Worm (Caenorhabditis elegans) whole organism, late embryonic: ENCODE measurements around the gene T16G12.8.

Experiments used
- C08G9.2 ChIP-seq: sonication (generic microtip); optimal IDR thresholded peaks from 2 replicates; lab custom pipeline; 2016; ENCODE audit warnings: mild to moderate bottlenecking, missing genetic modification characterization, moderate library complexity, missing compliant biosample characterization
- F13H6.1 ChIP-seq: sonication (generic microtip); optimal IDR thresholded peaks from 2 replicates; lab custom pipeline; 2016; ENCODE audit warnings: missing genetic modification characterization, missing compliant biosample characterization
- T23F11.4 ChIP-seq: fragments of 200-800 bp; sonication (Bioruptor generic); optimal IDR thresholded peaks from 2 replicates; lab custom pipeline; 2018; ENCODE audit warnings: mild to moderate bottlenecking, missing genetic modification characterization, missing compliant biosample characterization
- Y22D7AL.16 ChIP-seq: sonication (generic microtip); optimal IDR thresholded peaks from 2 replicates; lab custom pipeline; 2016; ENCODE audit warnings: missing genetic modification characterization, missing compliant biosample characterization
- ama-1 ChIP-seq: fragments of 150-350 bp; optimal IDR thresholded peaks from 2 replicates; lab custom pipeline; 2014
- ceh-14 ChIP-seq: sonication (generic microtip); optimal IDR thresholded peaks from 2 replicates; lab custom pipeline; 2016; ENCODE audit warnings: missing genotype, missing genetic modification characterization, missing compliant biosample characterization
- ceh-18 ChIP-seq: sonication (generic microtip); optimal IDR thresholded peaks from 2 replicates; lab custom pipeline; 2016; ENCODE audit warnings: missing genetic modification characterization, missing compliant biosample characterization
- ceh-19 ChIP-seq: fragments of 200-800 bp; sonication (Bioruptor generic); optimal IDR thresholded peaks from 2 replicates; lab custom pipeline; 2018; ENCODE audit warnings: mild to moderate bottlenecking, missing genetic modification characterization, missing compliant biosample characterization
- ceh-2 ChIP-seq: sonication (generic microtip); optimal IDR thresholded peaks from 2 replicates; lab custom pipeline; 2016; ENCODE audit warnings: missing genotype, missing genetic modification characterization, missing compliant biosample characterization
- ceh-24 ChIP-seq: sonication (generic microtip); optimal IDR thresholded peaks from 2 replicates; lab custom pipeline; 2016; ENCODE audit warnings: mild to moderate bottlenecking, missing genetic modification characterization, missing compliant biosample characterization
- ceh-31 ChIP-seq: sonication (generic microtip); optimal IDR thresholded peaks from 2 replicates; lab custom pipeline; 2016; ENCODE audit warnings: missing genetic modification characterization, missing compliant biosample characterization
- ceh-34 ChIP-seq: sonication (generic microtip); optimal IDR thresholded peaks from 2 replicates; lab custom pipeline; 2016; ENCODE audit warnings: mild to moderate bottlenecking, missing genetic modification characterization, missing compliant biosample characterization
- ceh-48 ChIP-seq: sonication (generic microtip); optimal IDR thresholded peaks from 2 replicates; lab custom pipeline; 2016; ENCODE audit warnings: missing genetic modification characterization, inconsistent platforms, missing compliant biosample characterization
- ceh-6 ChIP-seq: fragments of 200-800 bp; sonication (Bioruptor generic); optimal IDR thresholded peaks from 2 replicates; lab custom pipeline; 2018; ENCODE audit warnings: mild to moderate bottlenecking, missing genetic modification characterization, missing compliant biosample characterization
- ceh-9 ChIP-seq: sonication (generic microtip); optimal IDR thresholded peaks from 2 replicates; lab custom pipeline; 2016; ENCODE audit warnings: mild to moderate bottlenecking, missing genetic modification characterization, inconsistent platforms, missing compliant biosample characterization
- eyg-1 ChIP-seq: sonication (generic microtip); optimal IDR thresholded peaks from 2 replicates; lab custom pipeline; 2016; ENCODE audit warnings: missing genotype, missing genetic modification characterization, missing compliant biosample characterization
- fkh-6 ChIP-seq: sonication (generic microtip); optimal IDR thresholded peaks from 2 replicates; lab custom pipeline; 2016; ENCODE audit warnings: missing genetic modification characterization, missing compliant biosample characterization
- gmeb-2 ChIP-seq: sonication (generic microtip); optimal IDR thresholded peaks from 2 replicates; lab custom pipeline; 2016; ENCODE audit warnings: missing genetic modification characterization, inconsistent platforms, missing compliant biosample characterization
- hlh-13 ChIP-seq: fragments of 200-800 bp; sonication (Bioruptor generic); optimal IDR thresholded peaks from 2 replicates; lab custom pipeline; 2018; ENCODE audit warnings: mild to moderate bottlenecking, missing genetic modification characterization, missing compliant biosample characterization
- hlh-6 ChIP-seq: sonication (generic microtip); optimal IDR thresholded peaks from 2 replicates; lab custom pipeline; 2016; ENCODE audit warnings: missing genotype, missing genetic modification characterization, missing compliant biosample characterization
- hlh-8 ChIP-seq: sonication (generic microtip); optimal IDR thresholded peaks from 2 replicates; lab custom pipeline; 2016; ENCODE audit warnings: missing genotype, missing genetic modification characterization, missing compliant biosample characterization
- lim-6 ChIP-seq: sonication (generic microtip); optimal IDR thresholded peaks from 2 replicates; lab custom pipeline; 2016; ENCODE audit warnings: missing genetic modification characterization, missing compliant biosample characterization
- madf-2 ChIP-seq: sonication (generic microtip); optimal IDR thresholded peaks from 2 replicates; lab custom pipeline; 2017; ENCODE audit warnings: missing genetic modification characterization, missing compliant biosample characterization
- nfya-1 ChIP-seq: sonication (generic microtip); optimal IDR thresholded peaks from 2 replicates; lab custom pipeline; 2017; ENCODE audit warnings: missing genetic modification characterization, mild to moderate bottlenecking, missing compliant biosample characterization, antibody characterized with exemption, moderate library complexity
- nhr-11 ChIP-seq: fragments of 150-350 bp; optimal IDR thresholded peaks from 2 replicates; lab custom pipeline; 2014; ENCODE audit warnings: missing biosample characterization, missing genetic modification characterization
- nhr-232 ChIP-seq: sonication (generic microtip); optimal IDR thresholded peaks from 2 replicates; lab custom pipeline; 2016; ENCODE audit warnings: missing genetic modification characterization, missing compliant biosample characterization
- odd-2 ChIP-seq: sonication (generic microtip); optimal IDR thresholded peaks from 2 replicates; lab custom pipeline; 2017; ENCODE audit warnings: antibody characterized with exemption, mild to moderate bottlenecking, missing genetic modification characterization, missing compliant biosample characterization
- pat-9 ChIP-seq: fragments of 200-800 bp; sonication (Bioruptor generic); optimal IDR thresholded peaks from 2 replicates; lab custom pipeline; 2018; ENCODE audit warnings: mild to moderate bottlenecking, missing genetic modification characterization, moderate library complexity, missing compliant biosample characterization
- ref-2 ChIP-seq: sonication (generic microtip); optimal IDR thresholded peaks from 2 replicates; lab custom pipeline; 2016; ENCODE audit warnings: missing genetic modification characterization, missing compliant biosample characterization
- sdc-2 ChIP-seq: sonication (generic microtip); optimal IDR thresholded peaks from 2 replicates; lab custom pipeline; 2016; ENCODE audit warnings: missing genotype, missing genetic modification characterization, missing compliant biosample characterization
- sox-4 ChIP-seq: sonication (generic microtip); optimal IDR thresholded peaks from 2 replicates; lab custom pipeline; 2017; ENCODE audit warnings: mild to moderate bottlenecking, missing genetic modification characterization, inconsistent platforms, missing compliant biosample characterization
- syd-9 ChIP-seq: sonication (generic microtip); optimal IDR thresholded peaks from 2 replicates; lab custom pipeline; 2016; ENCODE audit warnings: mild to moderate bottlenecking, missing genetic modification characterization, moderate library complexity, missing compliant biosample characterization
- tbx-2 ChIP-seq: sonication (generic microtip); optimal IDR thresholded peaks from 2 replicates; lab custom pipeline; 2016; ENCODE audit warnings: missing genetic modification characterization, missing compliant biosample characterization
- tbx-7 ChIP-seq: sonication (generic microtip); optimal IDR thresholded peaks from 2 replicates; lab custom pipeline; 2016; ENCODE audit warnings: missing genotype, missing genetic modification characterization, missing compliant biosample characterization
- unc-3 ChIP-seq, 2 experiments: fragments of 200-800 bp in 1 of 2; sonication (Bioruptor generic) in 1 of 2; sonication (generic microtip) in 1 of 2; conservative IDR thresholded peaks in 1 of 2; optimal IDR thresholded peaks in 1 of 2; 2 replicates each; pipeline versions ENCODE4 v1.3.6 to Lab custom; 2016 to 2022; ENCODE audit warnings: missing compliant biosample characterization in 2 of 2, missing genetic modification characterization in 2 of 2, missing genetic modification reagents in 1 of 2
- unc-86 ChIP-seq: sonication (generic microtip); optimal IDR thresholded peaks from 2 replicates; lab custom pipeline; 2016; ENCODE audit warnings: missing genetic modification characterization, missing compliant biosample characterization
- zip-5 ChIP-seq: sonication (generic microtip); optimal IDR thresholded peaks from 2 replicates; lab custom pipeline; 2016; ENCODE audit warnings: missing genetic modification characterization, missing compliant biosample characterization

T16G12.8 gene

ce11 chrIII:10025989-10026388, 33.1 kb upstream of the T16G12.8 start, which contains the start of gene ins-22:
TSS of gene ins-22 (plus strand) at chrIII:10026289.
- TF ChIP-seq unc-86: no peak
- no peak for TF ChIP-seq ceh-24 (tag; lab: Kevin White, UChicago)
- no peak for TF ChIP-seq tbx-7 (tag; lab: Kevin White, UChicago)
- TF ChIP-seq nhr-232: no peak
- no peak for TF ChIP-seq ceh-14 (tag; lab: Kevin White, UChicago)
- TF ChIP-seq F13H6.1 (tag; lab: Kevin White, UChicago): no peak
- no peak for TF ChIP-seq gmeb-2
- no peak for TF ChIP-seq ceh-9
- no peak for TF ChIP-seq ceh-6 (GFP tag; lab: Kevin White, UChicago)
- TF ChIP-seq sdc-2: no peak

ce11 chrIII:10027947-10028346, 31.2 kb upstream of the T16G12.8 start, which contains the start of gene ins-23:
TSS of gene ins-23 (plus strand) at chrIII:10028247.
- TF ChIP-seq sox-4 (tag; lab: Kevin White, UChicago) (no peak), zip-5 (no peak), lim-6 (tag; lab: Kevin White, UChicago) (no peak), ref-2 (tag; lab: Kevin White, UChicago) (no peak), ceh-18 (tag; lab: Kevin White, UChicago) (no peak), T23F11.4 (GFP tag; lab: Kevin White, UChicago) (no peak), nfya-1 (tag; lab: Kevin White, UChicago) (no peak), hlh-6 (tag; lab: Kevin White, UChicago) (no peak), nhr-232 (no peak), tbx-2 (tag; lab: Kevin White, UChicago) (no peak), C08G9.2 (tag; lab: Kevin White, UChicago) (no peak), ama-1 (lab: Kevin White, UChicago) (no peak), syd-9 (tag; lab: Kevin White, UChicago) (no peak), eyg-1 (no peak), madf-2 (tag; lab: Kevin White, UChicago) (no peak), pat-9 (no peak), ceh-2 (tag; lab: Kevin White, UChicago) (no peak), nhr-11 (no peak)

- no peak for TF ChIP-seq hlh-13 (GFP tag; lab: Kevin White, UChicago)
- no peak for TF ChIP-seq odd-2 (tag; lab: Kevin White, UChicago)
- TF ChIP-seq fkh-6: no peak
- no peak for TF ChIP-seq madf-2 (tag; lab: Kevin White, UChicago)
Observed at ce11 chrIII:10030549-10030948, 28.6 kb upstream of the T16G12.8 start, which contains the start of gene M04D8.4. TSS of gene M04D8.4 (minus strand) at chrIII:10030649.

- no peak for TF ChIP-seq sdc-2
- no peak for TF ChIP-seq ceh-31 (tag; lab: Kevin White, UChicago)
- no peak for TF ChIP-seq gmeb-2
- no peak for TF ChIP-seq syd-9 (tag; lab: Kevin White, UChicago)
- no peak for TF ChIP-seq ama-1 (lab: Kevin White, UChicago)
- TF ChIP-seq ceh-19 (GFP tag; lab: Kevin White, UChicago): no peak
- no peak for TF ChIP-seq tbx-7 (tag; lab: Kevin White, UChicago)
- no peak for TF ChIP-seq tbx-2 (tag; lab: Kevin White, UChicago)
- no peak for TF ChIP-seq ceh-48 (tag; lab: Kevin White, UChicago)
- TF ChIP-seq ceh-34 (tag; lab: Kevin White, UChicago): no peak
- no peak for TF ChIP-seq ceh-24 (tag; lab: Kevin White, UChicago)
Observed at ce11 chrIII:10033213-10033612, 25.9 kb upstream of the T16G12.8 start, which contains the start of gene M04D8.5. TSS of gene M04D8.5 (minus strand) at chrIII:10033313.

- no peak for TF ChIP-seq hlh-8
- TF ChIP-seq ceh-48 (tag; lab: Kevin White, UChicago): no peak
- TF ChIP-seq F13H6.1 (tag; lab: Kevin White, UChicago): no peak
- no peak for TF ChIP-seq unc-3 (GFP tag; conservative IDR thresholded peaks at IDR 0.05; lab: Robert Waterston, UW)
- no peak for TF ChIP-seq unc-3 (tag; optimal IDR thresholded peaks at IDR 0.05; lab: Kevin White, UChicago)
- no peak for TF ChIP-seq Y22D7AL.16 (tag; lab: Kevin White, UChicago)
Observed at ce11 chrIII:10033881-10034280, 25.2 kb upstream of the T16G12.8 start, which contains the start of gene M04D8.8. TSS of gene M04D8.8 (plus strand) at chrIII:10034181.
